Fruit fly (Drosophila melanogaster) whole organism, pupa: ENCODE results near the gene CG9171.

ENCODE experiments used
- CG15710 ChIP-seq: fragments of 200-800 bp; sonication (Bioruptor generic); optimal IDR thresholded peaks from 2 replicates; lab custom pipeline; 2018; ENCODE audit warnings: missing biosample characterization, mild to moderate bottlenecking, missing genetic modification characterization, moderate library complexity
- CG34367 ChIP-seq: fragments of 200-800 bp; sonication (Bioruptor generic); optimal IDR thresholded peaks from 2 replicates; lab custom pipeline; 2018; ENCODE audit warnings: missing biosample characterization, mild to moderate bottlenecking, missing genetic modification characterization

dm6 chr2L:5811274-5811673 is 11.2 kb upstream of the CG9171 start, which contains the start of gene CG43307:
- TF ChIP-seq CG15710 (no peak), CG34367 (tag; lab: Kevin White, UChicago) (no peak)
